Worm (Caenorhabditis elegans): ENCODE measurements around the gene jtr-1.

ce11 chrIV:1461463-1461862 is 40.7 kb downstream of the jtr-1 start:
- TF ChIP-seq bed-3 (GFP tag; optimal IDR thresholded peaks at IDR 0.05) = no peak
- TF ChIP-seq lsy-2 (tag; optimal IDR thresholded peaks at IDR 0.05) = no peak
- no peak for TF ChIP-seq elt-3 (tag; optimal IDR thresholded peaks at IDR 0.05)
- TF ChIP-seq sem-2 (GFP tag; optimal IDR thresholded peaks at IDR 0.05) = no peak
- TF ChIP-seq nhr-237 (tag; optimal IDR thresholded peaks at IDR 0.05) = no peak

All from whole organism, mixed stage, embryonic.